Fruit fly (Drosophila melanogaster) whole organism, larva: Measurements from ENCODE around the gene Ir7e.
A peak's percentile ranks its signal among the peaks of the same experiment; 100 is the strongest.

Experiments
- noc ChIP-seq: fragments of 200-800 bp; sonication (Bioruptor generic); optimal IDR thresholded peaks from 3 replicates; lab custom pipeline; 2019; ENCODE audit warnings: missing biosample characterization, mild to moderate bottlenecking, missing genetic modification characterization, moderate library complexity

Gene Ir7e

DNA sequence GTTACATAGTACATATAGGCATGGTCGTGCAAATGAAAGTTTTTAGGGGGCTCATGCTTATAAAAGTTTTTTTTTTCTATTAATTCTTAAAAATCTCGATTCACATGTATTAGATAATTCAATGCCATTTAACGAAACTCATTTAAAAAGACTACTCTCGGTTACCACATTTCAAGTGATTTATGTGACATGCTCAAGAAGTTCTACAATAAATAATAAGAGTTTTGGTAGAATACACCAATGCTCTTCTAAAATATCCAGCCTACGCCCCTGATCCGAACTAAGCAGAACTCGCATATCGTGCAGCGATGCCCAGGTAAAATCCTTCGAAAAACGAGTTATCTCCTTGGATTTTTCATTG, 11.0 kb upstream of the Ir7e start:
- TF ChIP-seq noc (tag; lab: Kevin White, UChicago): peak; percentile 3

- no peak for TF ChIP-seq noc (tag; lab: Kevin White, UChicago)
Observed at dm6 chrX:7891596-7892538, 10.4 kb upstream of the Ir7e start, which contains the start of gene Nek2. Gene Nek2 (minus strand): TSS chrX:7891646.

dm6 chrX:7888386-7889024, 7.0 kb upstream of the Ir7e start, which contains the start of gene Acat1:
Gene Acat1 (minus strand): TSS chrX:7888785.
- peak; percentile 71 for TF ChIP-seq noc (tag; lab: Kevin White, UChicago)

DNA sequence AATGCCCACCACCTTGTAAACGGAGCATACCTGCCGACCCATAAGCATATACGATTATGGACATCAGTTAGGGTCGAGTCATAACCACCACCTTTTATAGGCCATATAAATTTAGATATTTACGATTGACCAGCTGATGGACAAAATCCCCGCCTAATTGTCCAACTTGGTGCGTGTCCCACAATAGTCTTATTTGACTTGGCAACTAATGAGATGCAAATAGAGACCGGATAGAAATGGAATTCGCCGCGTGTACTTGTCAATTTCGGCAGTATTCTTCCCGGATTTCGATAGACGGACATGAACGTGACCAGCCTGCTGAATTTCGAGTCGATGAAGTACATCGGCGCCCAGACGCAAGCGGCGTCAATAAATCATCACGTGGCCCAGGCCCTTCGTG, 2.9 kb upstream of the Ir7e start, which contains the start of gene Ir7g:
Ir7g (plus strand) TSS at position 301 of the 400 bp plus-strand sequence.
- no peak for TF ChIP-seq noc (tag; lab: Kevin White, UChicago)

DNA sequence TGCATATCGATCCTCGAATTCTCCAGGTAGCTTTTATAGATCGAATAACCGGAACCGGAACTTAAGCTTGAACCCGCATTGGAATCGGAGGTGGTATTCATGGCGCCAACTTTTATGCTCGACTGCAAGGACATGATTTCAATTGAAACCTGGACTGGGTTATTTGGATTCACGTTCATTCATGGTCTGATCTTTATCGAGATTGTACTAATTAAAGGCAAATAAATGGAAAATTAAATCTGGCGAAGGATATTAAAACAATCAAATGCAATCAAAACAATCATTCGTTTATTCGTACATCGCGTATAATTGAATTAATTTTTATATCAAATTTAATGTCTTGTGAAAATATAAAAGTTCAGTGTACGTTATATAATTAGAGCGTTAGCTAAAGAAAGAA, 2.4 kb upstream of the Ir7e start, which contains the start of gene Ir7f:
Ir7f (minus strand) TSS at position 101 of the 400 bp plus-strand sequence.
- no peak for TF ChIP-seq noc (tag; lab: Kevin White, UChicago)

- TF ChIP-seq noc (tag; lab: Kevin White, UChicago): no peak
Observed at dm6 chrX:7878736-7879135, 2.7 kb downstream of the Ir7e start, which contains the start of gene Ir7d. Gene Ir7d (minus strand): TSS chrX:7878836.

dm6 chrX:7874094-7874493, 7.4 kb downstream of the Ir7e start, which contains the start of gene Ir7c:
Gene Ir7c (plus strand): TSS chrX:7874394.
- no peak for TF ChIP-seq noc (tag; lab: Kevin White, UChicago)

- TF ChIP-seq noc (tag; lab: Kevin White, UChicago): no peak
Observed at dm6 chrX:7873172-7873930, 8.1 kb downstream of the Ir7e start, which contains the start of gene dec. Gene dec (minus strand): TSS chrX:7873222.

dm6 chrX:7866868-7867267, 14.6 kb downstream of the Ir7e start, which contains the start of gene Ir7b:
Gene Ir7b (minus strand): TSS chrX:7866968.
- no peak for TF ChIP-seq noc (tag; lab: Kevin White, UChicago)

dm6 chrX:7857873-7858272, 23.6 kb downstream of the Ir7e start, which contains the start of gene CG1409:
Gene CG1409 (plus strand): TSS chrX:7858173.
- no peak for TF ChIP-seq noc (tag; lab: Kevin White, UChicago)

dm6 chrX:7854144-7854543, 27.3 kb downstream of the Ir7e start, which contains the start of gene CG10920:
Gene CG10920 (minus strand): TSS chrX:7854244.
- TF ChIP-seq noc (tag; lab: Kevin White, UChicago): no peak
